Worm (Caenorhabditis elegans): Measurements from ENCODE around the gene ZC404.2.

- peak; percentile 15 for TF ChIP-seq nhr-47 (tag; optimal IDR thresholded peaks at IDR 0.05)
- no peak for TF ChIP-seq elt-2 (tag; optimal IDR thresholded peaks at IDR 0.05)
- TF ChIP-seq elt-3 (tag; optimal IDR thresholded peaks at IDR 0.05) = no peak
- TF ChIP-seq lsy-2 (tag; optimal IDR thresholded peaks at IDR 0.05) = no peak
- no peak for TF ChIP-seq nhr-237 (tag; optimal IDR thresholded peaks at IDR 0.05)
- TF ChIP-seq egl-13 (tag; optimal IDR thresholded peaks at IDR 0.05) = no peak
- no peak for TF ChIP-seq lin-13 (GFP tag; optimal IDR thresholded peaks at IDR 0.05)
Observed at ce11 chrV:6778457-6778856, 9.3 kb upstream of the ZC404.2 start.
